Fruit fly (Drosophila melanogaster) whole organism, embryonic: Measurements from ENCODE around the gene CG9518.
A peak's percentile ranks its signal among the peaks of the same experiment; 100 is the strongest.

Experiments
- CG11504 ChIP-seq: fragments of 200-800 bp; sonication (Bioruptor generic); optimal IDR thresholded peaks from 3 replicates; lab custom pipeline; 2019; ENCODE audit warnings: missing biosample characterization, mild to moderate bottlenecking, missing genetic modification characterization, moderate library complexity
- CG11695 ChIP-seq: fragments of 200-800 bp; sonication (Bioruptor generic); IDR thresholded peaks from 3 replicates; pipeline ENCODE4 v1.3.6; 2022; ENCODE audit warnings: missing biosample characterization, missing genetic modification characterization
- CG11723 ChIP-seq: fragments of 200-800 bp; sonication (Bioruptor generic); optimal IDR thresholded peaks from 2 replicates; lab custom pipeline; 2017; ENCODE audit warnings: missing biosample characterization, mild to moderate bottlenecking, missing genetic modification characterization
- CG12104 ChIP-seq: fragments of 200-800 bp; sonication (Bioruptor generic); optimal IDR thresholded peaks from 3 replicates; lab custom pipeline; 2016; ENCODE audit warnings: missing biosample characterization, missing genetic modification characterization
- CG13624 ChIP-seq: fragments of 200-800 bp; sonication (Bioruptor generic); optimal IDR thresholded peaks from 2 replicates; lab custom pipeline; 2016; ENCODE audit warnings: missing biosample characterization, missing genetic modification characterization
- CG1529 ChIP-seq: fragments of 200-800 bp; sonication (Bioruptor generic); optimal IDR thresholded peaks from 3 replicates; lab custom pipeline; 2018; ENCODE audit warnings: missing biosample characterization, missing genetic modification characterization
- CG17385 ChIP-seq: fragments of 200-800 bp; sonication (Bioruptor generic); optimal IDR thresholded peaks from 3 replicates; lab custom pipeline; 2018; ENCODE audit warnings: missing biosample characterization, mild to moderate bottlenecking, missing genetic modification characterization
- CG17568 ChIP-seq: fragments of 200-800 bp; sonication (Bioruptor generic); optimal IDR thresholded peaks from 2 replicates; lab custom pipeline; 2018; ENCODE audit warnings: missing biosample characterization, mild to moderate bottlenecking, missing genetic modification characterization, moderate library complexity
- CG30020 ChIP-seq: fragments of 200-800 bp; optimal IDR thresholded peaks from 2 replicates; lab custom pipeline; 2019; ENCODE audit warnings: missing biosample characterization, mild to moderate bottlenecking, missing genetic modification characterization, moderate library complexity
- CG3065 ChIP-seq: fragments of 200-800 bp; sonication (Bioruptor generic); optimal IDR thresholded peaks from 2 replicates; lab custom pipeline; 2016; ENCODE audit warnings: missing biosample characterization, missing genetic modification characterization
- CG4360 ChIP-seq: fragments of 200-800 bp; sonication (Bioruptor generic); IDR thresholded peaks from 2 replicates; pipeline ENCODE4 v1.3.6; 2022; ENCODE audit warnings: missing biosample characterization, missing genetic modification characterization
- CG6175 ChIP-seq: fragments of 200-800 bp; sonication (Bioruptor generic); IDR thresholded peaks from 3 replicates; pipeline ENCODE4 v1.3.6; 2022; ENCODE audit warnings: missing biosample characterization, missing genetic modification characterization
- CG6254 ChIP-seq: fragments of 200-800 bp; sonication (Bioruptor generic); optimal IDR thresholded peaks from 3 replicates; lab custom pipeline; 2017; ENCODE audit warnings: mild to moderate bottlenecking, missing biosample characterization, missing genetic modification reagents, missing genetic modification characterization
- CG7357 ChIP-seq: fragments of 200-800 bp; sonication (Bioruptor generic); IDR thresholded peaks from 3 replicates; pipeline ENCODE4 v1.3.6; 2022; ENCODE audit warnings: missing biosample characterization, missing genetic modification characterization
- CG7963 ChIP-seq: fragments of 200-800 bp; sonication (Bioruptor generic); IDR thresholded peaks from 3 replicates; pipeline ENCODE4 v1.3.6; 2022; ENCODE audit warnings: missing biosample characterization, missing genetic modification characterization; ENCODE audit not compliant: partially characterized antibody
- CG9817 ChIP-seq: fragments of 200-800 bp; sonication (Bioruptor generic); optimal IDR thresholded peaks from 2 replicates; lab custom pipeline; 2018; ENCODE audit warnings: missing biosample characterization, mild to moderate bottlenecking, missing genetic modification characterization, moderate library complexity
- D19A ChIP-seq: fragments of 200-800 bp; optimal IDR thresholded peaks from 3 replicates; lab custom pipeline; 2019; ENCODE audit warnings: missing biosample characterization, mild to moderate bottlenecking, missing genetic modification characterization, moderate library complexity
- Deaf1 ChIP-seq: fragments of 200-800 bp; optimal IDR thresholded peaks from 3 replicates; lab custom pipeline; 2019; ENCODE audit warnings: missing biosample characterization, mild to moderate bottlenecking, missing genetic modification characterization, moderate library complexity
- Doc3 ChIP-seq: fragments of 200-800 bp; sonication (Bioruptor generic); IDR thresholded peaks from 3 replicates; pipeline ENCODE4 v1.3.6; 2022; ENCODE audit warnings: missing biosample characterization, missing genetic modification characterization; ENCODE audit not compliant: partially characterized antibody
- Ets65A ChIP-seq: fragments of 200-800 bp; sonication (Bioruptor generic); peaks from one replicate; lab custom pipeline; 2016; ENCODE audit warnings: missing biosample characterization, missing genetic modification characterization
- Hmr ChIP-seq: fragments of 200-800 bp; sonication (Bioruptor generic); optimal IDR thresholded peaks from 3 replicates; lab custom pipeline; 2017; ENCODE audit warnings: mild to moderate bottlenecking, missing biosample characterization, missing genetic modification reagents, missing genetic modification characterization
- Lhr ChIP-seq: fragments of 200-800 bp; sonication (Bioruptor generic); optimal IDR thresholded peaks from 3 replicates; lab custom pipeline; 2017; ENCODE audit warnings: mild to moderate bottlenecking, missing biosample characterization, missing genetic modification reagents, missing genetic modification characterization
- MBD-R2 ChIP-seq: fragments of 200-800 bp; sonication (Bioruptor generic); IDR thresholded peaks from 2 replicates; pipeline ENCODE4 v1.3.6; 2022; ENCODE audit warnings: missing biosample characterization, missing genetic modification characterization
- Myb ChIP-seq: fragments of 200-800 bp; sonication (Bioruptor generic); optimal IDR thresholded peaks from 2 replicates; lab custom pipeline; 2016; ENCODE audit warnings: missing biosample characterization, missing genetic modification characterization
- Opbp ChIP-seq: fragments of 200-800 bp; sonication (Bioruptor generic); IDR thresholded peaks from 3 replicates; pipeline ENCODE4 v1.3.6; 2022; ENCODE audit warnings: missing biosample characterization, missing genetic modification characterization; ENCODE audit not compliant: partially characterized antibody
- Pdp1 ChIP-seq, 2 experiments: fragments of 200-800 bp; sonication (Bioruptor generic); optimal IDR thresholded peaks; 3 replicates each; lab custom pipeline; 2016; ENCODE audit warnings: missing biosample characterization in 2 of 2, missing genetic modification characterization in 2 of 2, mild to moderate bottlenecking in 1 of 2, moderate library complexity in 1 of 2
- Tbp ChIP-seq: fragments of >200 bp; optimal IDR thresholded peaks from 2 replicates; lab custom pipeline; 2018; ENCODE audit warnings: missing biosample characterization, missing genetic modification characterization
- Trl ChIP-seq, 3 experiments: fragments of >200 bp in 2 of 3; fragments of 200-800 bp in 1 of 3; sonication (Bioruptor generic) in 1 of 3; optimal IDR thresholded peaks; 2 replicates in 1 of 3; 3 replicates in 2 of 3; lab custom pipeline; 2016 to 2017; ENCODE audit warnings: missing biosample characterization in 1 of 3, missing genetic modification characterization in 1 of 3
- Xbp1 ChIP-seq: fragments of 200-800 bp; sonication (Bioruptor generic); optimal IDR thresholded peaks from 3 replicates; lab custom pipeline; 2016; ENCODE audit warnings: missing biosample characterization, mild to moderate bottlenecking, missing genetic modification characterization
- amos ChIP-seq: fragments of 200-800 bp; sonication (Bioruptor generic); IDR thresholded peaks from 2 replicates; pipeline ENCODE4 v1.3.6; 2022; ENCODE audit warnings: missing biosample characterization, missing genetic modification characterization; ENCODE audit not compliant: partially characterized antibody
- chif ChIP-seq, 2 experiments: fragments of 200-800 bp; sonication (Bioruptor generic); optimal IDR thresholded peaks; 3 replicates each; lab custom pipeline; 2016; ENCODE audit warnings: missing biosample characterization in 2 of 2, missing genetic modification characterization in 2 of 2
- crol ChIP-seq: fragments of 200-800 bp; sonication (Bioruptor generic); IDR thresholded peaks from 2 replicates; pipeline ENCODE4 v1.3.6; 2022; ENCODE audit warnings: missing biosample characterization, missing genetic modification characterization
- ems ChIP-seq: fragments of 200-800 bp; sonication (Bioruptor generic); optimal IDR thresholded peaks from 3 replicates; lab custom pipeline; 2016; ENCODE audit warnings: missing biosample characterization, missing genetic modification characterization
- eve ChIP-seq, 2 experiments: fragments of >200 bp; optimal IDR thresholded peaks; 2 replicates each; lab custom pipeline; 2017; ENCODE audit warnings: missing biosample characterization in 2 of 2, missing genetic modification characterization in 2 of 2
- ftz-f1 ChIP-seq: fragments of 200-800 bp; sonication (Bioruptor generic); optimal IDR thresholded peaks from 2 replicates; lab custom pipeline; 2016; ENCODE audit warnings: missing biosample characterization, missing genetic modification characterization
- gro ChIP-seq: fragments of 200-800 bp; sonication (Bioruptor generic); optimal IDR thresholded peaks from 2 replicates; lab custom pipeline; 2016; ENCODE audit warnings: missing biosample characterization, missing genetic modification characterization
- knrl ChIP-seq: fragments of 200-800 bp; sonication (Bioruptor generic); IDR thresholded peaks from 3 replicates; pipeline ENCODE4 v1.3.6; 2022; ENCODE audit warnings: missing biosample characterization, missing genetic modification characterization; ENCODE audit not compliant: partially characterized antibody
- onecut ChIP-seq: fragments of 200-800 bp; sonication (Bioruptor generic); IDR thresholded peaks from 2 replicates; pipeline ENCODE4 v1.3.6; 2022; ENCODE audit warnings: missing biosample characterization, missing genetic modification characterization
- pan ChIP-seq, 4 experiments: fragments of >200 bp in 3 of 4; fragments of 200-800 bp in 1 of 4; sonication (Bioruptor generic) in 1 of 4; optimal IDR thresholded peaks in 3 of 4; IDR thresholded peaks in 1 of 4; 2 replicates each; pipeline versions ENCODE4 v1.3.6 to Lab custom; 2017 to 2022; ENCODE audit warnings: missing biosample characterization in 2 of 4, missing genetic modification characterization in 2 of 4, mixed read lengths in 1 of 4
- pb ChIP-seq: fragments of 200-800 bp; sonication (Bioruptor generic); optimal IDR thresholded peaks from 3 replicates; lab custom pipeline; 2016; ENCODE audit warnings: missing biosample characterization, missing genetic modification characterization
- slp2 ChIP-seq: fragments of 200-800 bp; sonication (Bioruptor generic); optimal IDR thresholded peaks from 2 replicates; lab custom pipeline; 2016; ENCODE audit warnings: missing biosample characterization, missing genetic modification characterization
- so ChIP-seq: fragments of 200-800 bp; sonication (Bioruptor generic); IDR thresholded peaks from 3 replicates; pipeline ENCODE4 v1.3.6; 2022; ENCODE audit warnings: missing biosample characterization, missing genetic modification characterization
- sob ChIP-seq: fragments of 200-800 bp; sonication (Bioruptor generic); IDR thresholded peaks from 2 replicates; pipeline ENCODE4 v1.3.6; 2022; ENCODE audit warnings: missing biosample characterization, missing genetic modification characterization
- zf30C ChIP-seq: fragments of 200-800 bp; sonication (Bioruptor generic); optimal IDR thresholded peaks from 3 replicates; lab custom pipeline; 2018; ENCODE audit warnings: missing biosample characterization, mild to moderate bottlenecking, missing genetic modification characterization

CG9518 gene

DNA sequence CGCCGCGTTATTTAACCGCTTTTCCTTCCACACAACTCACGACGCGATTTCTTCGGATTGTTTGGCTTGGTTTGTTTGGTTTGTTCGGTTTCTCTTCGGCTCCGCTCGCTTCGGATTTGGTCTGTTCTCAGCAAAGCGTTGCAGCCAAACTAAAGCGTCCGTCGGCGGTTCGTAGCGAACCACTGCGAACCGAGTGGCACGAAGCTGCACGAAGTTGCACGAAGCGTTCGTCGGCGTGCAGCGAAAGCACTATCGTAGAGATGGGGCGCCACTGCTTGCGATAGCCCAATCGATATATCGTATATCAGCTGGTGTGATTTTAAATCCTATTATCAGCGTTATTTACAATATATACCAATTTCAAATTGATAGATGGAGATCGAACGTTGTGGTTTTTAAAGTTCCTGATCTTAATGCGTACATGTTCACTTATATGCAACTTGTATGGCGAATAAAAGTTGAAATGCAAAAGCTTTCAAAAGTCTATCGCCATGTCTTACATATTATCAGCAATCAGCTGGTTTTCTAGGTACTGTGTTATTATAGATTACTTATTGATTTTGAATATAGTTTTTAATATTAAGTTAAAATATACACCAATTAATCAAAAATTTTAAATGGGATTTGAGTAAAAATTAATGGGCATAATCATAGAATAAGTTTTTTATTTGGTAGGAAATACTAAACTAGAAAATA lies 44.9 kb downstream of the CG9518 start, which contains the start of gene rut (continued):
- TF ChIP-seq amos (GFP tag; lab: Robert Waterston, UW) (peak; percentile 96), CG9817 (tag; lab: Kevin White, UChicago) (peak; percentile 22), sob (GFP tag; lab: Robert Waterston, UW) (peak; percentile 46; the same call in 1 of the 2 replicates), CG7357 (no peak), knrl (peak; percentile 97), Doc3 (GFP tag; lab: Robert Waterston, UW) (peak; percentile 90), D19A (tag; lab: Kevin White, UChicago) (no peak), CG13624 (GFP tag; lab: Kevin White, UChicago) (peak; percentile 60), Myb (GFP tag; lab: Kevin White, UChicago) (peak; percentile 67), Xbp1 (GFP tag; lab: Kevin White, UChicago) (no peak), Deaf1 (tag; lab: Kevin White, UChicago) (peak; percentile 99), ftz-f1 (peak; percentile 4), CG11695 (GFP tag; lab: Robert Waterston, UW) (0 out of 3 replicates have a peak, but pooled peaks have one; percentile 7), MBD-R2 (GFP tag; lab: Robert Waterston, UW) (peak; percentile 43; the same call in 1 of the 2 replicates), CG11504 (tag; lab: Kevin White, UChicago) (no peak), CG17568 (GFP tag; lab: Kevin White, UChicago) (no peak), zf30C (GFP tag; lab: Kevin White, UChicago) (no peak), CG3065 (GFP tag; lab: Kevin White, UChicago) (no peak), CG4360 (GFP tag; lab: Robert Waterston, UW) (no peak)
- TF ChIP-seq, all 482 proteins: peak for 130

DNA sequence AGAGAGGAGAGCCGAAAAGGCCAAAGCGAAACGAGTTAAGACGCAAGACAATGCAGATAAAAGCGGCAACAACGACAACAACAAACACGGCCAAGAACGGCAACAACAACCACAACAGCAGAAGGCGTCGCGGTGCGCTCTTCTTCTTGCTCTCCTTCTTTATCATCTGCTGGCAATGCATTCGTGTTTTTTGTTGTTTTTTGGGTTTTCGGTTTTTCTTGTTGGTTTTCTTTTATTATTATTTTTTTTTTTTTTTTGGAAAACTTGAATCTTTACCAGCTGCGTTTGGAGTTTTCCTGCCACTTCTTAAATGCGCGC lies 45.6 kb downstream of the CG9518 start:
- TF ChIP-seq CG6254 (GFP tag; lab: Kevin White, UChicago): no peak
- TF ChIP-seq CG12104: no peak
- 0 out of 2 replicates have a peak, but pooled peaks have one; percentile 72 for TF ChIP-seq crol (GFP tag; lab: Robert Waterston, UW)
- no peak for TF ChIP-seq CG6175 (GFP tag; lab: Robert Waterston, UW)
- no peak for TF ChIP-seq chif (GFP tag; optimal IDR thresholded peaks at IDR 0.05; lab: Kevin White, UChicago)
- peak; percentile 62 for TF ChIP-seq CG17385 (GFP tag; lab: Kevin White, UChicago)
- TF ChIP-seq Hmr (GFP tag; lab: Kevin White, UChicago): no peak
- 0 out of 3 replicates have a peak, but pooled peaks have one; percentile 22 for TF ChIP-seq Opbp
- TF ChIP-seq gro (GFP tag; lab: Kevin White, UChicago): no peak
- TF ChIP-seq Lhr: no peak
- no peak for TF ChIP-seq pan (optimal IDR thresholded peaks at IDR 0.05; lab: Kevin White, UChicago)
- TF ChIP-seq pan (GFP tag; optimal IDR thresholded peaks at IDR 0.05 in 1 of 2, IDR thresholded peaks at IDR 0.05 in 1 of 2): no peak
- peak; percentile 96 for TF ChIP-seq CG4360 (GFP tag; lab: Robert Waterston, UW)

DNA sequence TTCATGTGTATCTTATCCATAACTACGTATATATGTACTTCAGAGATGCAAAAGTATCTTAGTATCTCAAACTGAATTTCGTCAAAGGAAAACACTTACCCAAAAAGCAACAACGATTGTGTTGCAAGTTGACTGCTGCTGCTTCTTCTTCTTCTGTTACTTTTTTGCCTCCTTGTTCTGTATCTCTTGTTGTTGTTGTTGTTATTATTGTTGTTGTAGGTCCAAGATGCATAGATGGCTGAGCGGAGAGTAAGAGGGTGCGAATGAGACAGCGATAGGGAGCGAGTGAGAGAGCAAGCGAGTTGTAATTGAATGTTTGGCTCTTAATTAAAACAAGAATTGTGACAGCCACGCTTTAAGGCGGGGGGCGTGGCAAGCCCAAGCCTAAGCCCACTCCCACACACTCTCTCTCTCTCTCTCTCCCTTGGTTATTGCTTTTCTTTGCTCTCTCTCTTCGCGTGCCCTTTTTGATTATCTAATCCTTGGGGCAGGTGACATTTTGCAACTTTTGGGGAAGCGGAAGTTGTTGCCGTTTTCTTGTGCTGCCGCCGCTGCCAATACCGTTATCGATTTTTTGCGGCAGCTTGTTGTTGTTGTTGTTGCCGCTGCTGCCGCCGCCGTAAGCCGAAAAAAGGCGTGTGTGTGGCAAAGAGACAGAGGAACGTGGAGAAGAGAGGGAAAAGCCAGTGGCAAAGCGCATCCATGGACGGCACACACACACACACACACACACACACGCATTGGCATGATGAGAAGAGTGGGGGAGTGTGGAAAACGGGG lies 46.1 kb downstream of the CG9518 start:
- TF ChIP-seq onecut (GFP tag; lab: Robert Waterston, UW): peak; percentile 94
- TF ChIP-seq CG30020 (tag; lab: Kevin White, UChicago): no peak
- no peak for TF ChIP-seq slp2
- no peak for TF ChIP-seq eve (GFP tag; optimal IDR thresholded peaks at IDR 0.05; lab: Kevin White, UChicago)
- TF ChIP-seq so (GFP tag; lab: Robert Waterston, UW): 0 out of 3 replicates have a peak, but pooled peaks have one; percentile 7
- no peak for TF ChIP-seq CG7963
- peak in 1 of 2 experiments; percentile 32 for TF ChIP-seq Pdp1 (GFP tag; optimal IDR thresholded peaks at IDR 0.05; lab: Kevin White, UChicago)
- no peak for TF ChIP-seq ems
- peak; percentile 94 for TF ChIP-seq CG4360 (GFP tag; lab: Robert Waterston, UW)
- TF ChIP-seq Ets65A (GFP tag; lab: Kevin White, UChicago): peak; percentile 54
- peak; percentile 35 to 44 for TF ChIP-seq Trl (optimal IDR thresholded peaks at IDR 0.05; lab: Kevin White, UChicago)
- TF ChIP-seq Trl (GFP tag; optimal IDR thresholded peaks at IDR 0.05; lab: Kevin White, UChicago): no peak
- no peak for TF ChIP-seq Tbp (GFP tag; lab: Kevin White, UChicago)
- TF ChIP-seq CG11723 (GFP tag; lab: Kevin White, UChicago): no peak
- TF ChIP-seq pb (GFP tag; lab: Kevin White, UChicago): no peak
- peak; percentile 48 for TF ChIP-seq CG3065 (GFP tag; lab: Kevin White, UChicago)
- TF ChIP-seq CG1529 (GFP tag; lab: Kevin White, UChicago): no peak
